Fruit fly (Drosophila melanogaster): ENCODE measurements around the gene dpr16.

The dpr16 gene

DNA sequence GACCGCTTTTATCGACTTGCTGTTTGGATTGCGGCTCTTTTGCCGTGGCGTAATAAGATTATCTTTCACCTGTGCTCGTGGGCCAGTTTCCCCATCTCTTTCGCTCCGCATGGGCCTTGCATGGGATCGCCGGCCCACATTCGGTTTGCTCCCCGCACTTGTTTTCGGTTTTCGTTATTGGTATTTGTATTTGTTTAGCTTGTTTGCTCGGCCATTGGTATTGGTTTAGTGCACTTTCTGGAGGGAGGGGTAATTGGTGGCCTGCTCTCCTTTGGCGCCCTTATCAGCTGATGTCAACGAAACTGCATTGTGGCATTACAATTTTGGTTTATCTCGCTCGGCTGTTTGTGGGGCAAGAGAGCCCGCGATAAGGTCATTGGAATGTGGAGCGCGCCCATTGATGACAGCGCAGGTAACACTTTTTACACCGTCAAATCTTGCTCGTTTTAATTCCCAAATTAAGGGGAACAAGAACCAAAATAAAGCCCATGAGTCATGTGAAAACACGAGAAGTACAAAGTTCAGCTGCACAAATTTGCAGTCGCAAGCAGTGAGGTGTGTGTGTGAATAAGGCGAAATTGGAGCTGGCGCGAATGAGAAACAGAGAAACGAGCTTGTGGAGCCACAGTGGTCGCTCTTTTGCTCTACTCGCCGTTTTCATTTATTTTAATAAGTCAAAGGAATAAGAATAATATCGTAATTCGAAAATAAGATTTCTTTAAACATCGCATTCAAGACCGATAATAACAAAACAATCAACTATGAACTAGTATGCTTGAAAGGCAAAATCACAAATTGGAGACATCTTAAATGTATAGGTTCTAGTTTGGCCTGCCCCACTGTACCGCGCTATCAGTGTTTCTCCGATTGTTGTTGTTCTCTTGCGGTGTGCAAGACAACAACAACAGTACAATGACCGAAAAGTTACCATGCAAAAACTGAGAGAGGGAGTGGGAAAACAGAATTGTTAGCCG lies 64.9 kb downstream of the dpr16 start (continued):
- TF ChIP-seq mld (GFP tag; IDR thresholded peaks at IDR 0.05; ENCODE audit: partially characterized antibody) (no peak), zfh1 (GFP tag; IDR thresholded peaks at IDR 0.05) (peak; percentile 99), D (optimal IDR thresholded peaks at IDR 0.05) (no peak), D (GFP tag; optimal IDR thresholded peaks at IDR 0.05) (peak; percentile 100), Dbx (GFP tag; IDR thresholded peaks at IDR 0.05) (peak; percentile 13; the same call in 1 of the 3 replicates), aop (GFP tag; IDR thresholded peaks at IDR 0.05) (peak; percentile 92), nau (GFP tag; optimal IDR thresholded peaks at IDR 0.05) (peak; percentile 99), CG13287 (GFP tag; IDR thresholded peaks at IDR 0.05; ENCODE audit: partially characterized antibody) (no peak), gem (tag; optimal IDR thresholded peaks at IDR 0.05) (peak; percentile 96), Hr78 (GFP tag; optimal IDR thresholded peaks at IDR 0.05) (peak in 1 of 2 experiments; percentile 93), CG9215 (GFP tag; IDR thresholded peaks at IDR 0.05) (peak; percentile 38; the same call in 1 of the 2 replicates), ewg (GFP tag; optimal IDR thresholded peaks at IDR 0.05) (peak; percentile 97), Camta (GFP tag; optimal IDR thresholded peaks at IDR 0.05) (peak; percentile 99), Abd-B (GFP tag; optimal IDR thresholded peaks at IDR 0.05) (peak; percentile 33), toy (GFP tag; IDR thresholded peaks at IDR 0.05) (peak; percentile 75; the same call in 1 of the 2 replicates), dati (GFP tag; IDR thresholded peaks at IDR 0.05) (peak; percentile 96), Dip2 (GFP tag; IDR thresholded peaks at IDR 0.05) (no peak), prd (optimal IDR thresholded peaks at IDR 0.05) (no peak), prd (GFP tag; IDR thresholded peaks at IDR 0.05) (peak; percentile 91), CG11456 (GFP tag; IDR thresholded peaks at IDR 0.05) (peak; percentile 89), p53 (GFP tag; optimal IDR thresholded peaks at IDR 0.05) (peak; percentile 98), CG2116 (GFP tag; optimal IDR thresholded peaks at IDR 0.05) (peak; percentile 94), BtbVII (GFP tag; optimal IDR thresholded peaks at IDR 0.05) (peak; percentile 90), disco-r (GFP tag; optimal IDR thresholded peaks at IDR 0.05) (peak; percentile 98), CG42726 (GFP tag; IDR thresholded peaks at IDR 0.05; ENCODE audit: partially characterized antibody) (no peak), CG14014 (GFP tag; IDR thresholded peaks at IDR 0.05) (peak; percentile 82; the same call in 1 of the 2 replicates), CG12104 (GFP tag; optimal IDR thresholded peaks at IDR 0.05) (peak; percentile 97), CG10209 (GFP tag; optimal IDR thresholded peaks at IDR 0.05) (peak; percentile 99), CG18476 (GFP tag; optimal IDR thresholded peaks at IDR 0.05) (peak; percentile 98), Asciz (GFP tag; optimal IDR thresholded peaks at IDR 0.05) (peak; percentile 100), Kr (GFP tag; optimal IDR thresholded peaks at IDR 0.05) (peak; percentile 100), jing (GFP tag; optimal IDR thresholded peaks at IDR 0.05) (peak; percentile 93), HLH3B (GFP tag; IDR thresholded peaks at IDR 0.05) (peak; percentile 97), Bdp1 (GFP tag; optimal IDR thresholded peaks at IDR 0.05) (peak; percentile 96), sens-2 (GFP tag; IDR thresholded peaks at IDR 0.05) (peak; percentile 96), CG18619 (GFP tag; optimal IDR thresholded peaks at IDR 0.05) (peak; percentile 97), abd-A (tag; optimal IDR thresholded peaks at IDR 0.05) (peak; percentile 13), Tbp (GFP tag; optimal IDR thresholded peaks at IDR 0.05) (no peak), kay (GFP tag; optimal IDR thresholded peaks at IDR 0.05) (peak; percentile 95), eve (GFP tag; optimal IDR thresholded peaks at IDR 0.05) (peak in 1 of 2 experiments; percentile 25), Ets65A (GFP tag) (peak; percentile 92), D19B (GFP tag; optimal IDR thresholded peaks at IDR 0.05) (no peak), HLHmδ (GFP tag; optimal IDR thresholded peaks at IDR 0.05) (peak; percentile 99), CG15011 (GFP tag; optimal IDR thresholded peaks at IDR 0.05) (peak; percentile 93), CG14965 (GFP tag; optimal IDR thresholded peaks at IDR 0.05; ENCODE audit: borderline replicate concordance) (peak; percentile 95), zen2 (GFP tag; IDR thresholded peaks at IDR 0.05; ENCODE audit: partially characterized antibody) (no peak), NK7.1 (GFP tag; optimal IDR thresholded peaks at IDR 0.05) (peak; percentile 99), CoRest (tag; optimal IDR thresholded peaks at IDR 0.05) (peak; percentile 86)

Data from whole organism, embryonic.